Fruit fly (Drosophila melanogaster) whole organism, wandering third instar larva: ENCODE measurements around the gene CG3982.

Experiments used
- CG9705 ChIP-seq: fragments of 200-800 bp; sonication (Bioruptor generic); optimal IDR thresholded peaks from 2 replicates; lab custom pipeline; 2018; ENCODE audit warnings: missing biosample characterization, mild to moderate bottlenecking, missing genetic modification characterization
- CrebA ChIP-seq: fragments of 200-800 bp; sonication (Bioruptor generic); optimal IDR thresholded peaks from 2 replicates; lab custom pipeline; 2016; ENCODE audit warnings: missing biosample characterization, mild to moderate bottlenecking, missing genetic modification characterization, borderline replicate concordance
- Hr78 ChIP-seq: fragments of >200 bp; optimal IDR thresholded peaks from 2 replicates; lab custom pipeline; 2017; ENCODE audit warnings: missing biosample characterization, missing genetic modification characterization
- Hr83 ChIP-seq: fragments of 200-300 bp; sonication (Bioruptor generic); optimal IDR thresholded peaks from 2 replicates; lab custom pipeline; 2016; ENCODE audit warnings: missing biosample characterization, mild to moderate bottlenecking, missing genetic modification characterization, moderate library complexity; ENCODE audit not compliant: poor library complexity, severe bottlenecking
- OdsH ChIP-seq: fragments of 200-800 bp; sonication (Bioruptor generic); optimal IDR thresholded peaks from 2 replicates; lab custom pipeline; 2016; ENCODE audit warnings: missing biosample characterization, mild to moderate bottlenecking, missing genetic modification characterization
- Rel ChIP-seq, 2 experiments: fragments of 200-800 bp; sonication (Bioruptor generic) in 1 of 2; optimal IDR thresholded peaks; 2 replicates in 1 of 2; 3 replicates in 1 of 2; lab custom pipeline; 2016 to 2019; ENCODE audit warnings: mild to moderate bottlenecking in 2 of 2, missing biosample characterization in 2 of 2, missing genetic modification characterization in 2 of 2, moderate library complexity in 1 of 2
- Vsx2 ChIP-seq: fragments of 200-300, 225-300 bp; sonication (Bioruptor generic); optimal IDR thresholded peaks from 2 replicates; lab custom pipeline; 2018; ENCODE audit warnings: missing biosample characterization, missing genetic modification characterization; ENCODE audit not compliant: partially characterized antibody
- br ChIP-seq: fragments of 200-800 bp; sonication (Bioruptor generic); optimal IDR thresholded peaks from 2 replicates; lab custom pipeline; 2016; ENCODE audit warnings: missing biosample characterization, missing genetic modification characterization
- sage ChIP-seq: fragments of 200-800 bp; sonication (Bioruptor generic); optimal IDR thresholded peaks from 2 replicates; lab custom pipeline; 2016; ENCODE audit warnings: missing biosample characterization, mild to moderate bottlenecking, missing genetic modification characterization

dm6 chr3L:9462247-9462769, 45.1 kb upstream of the CG3982 start:
- no peak for TF ChIP-seq Hr78 (GFP tag; lab: Kevin White, UChicago)
- no peak for TF ChIP-seq Hr83 (GFP tag; lab: Kevin White, UChicago)
- TF ChIP-seq Rel (GFP tag; optimal IDR thresholded peaks at IDR 0.05; lab: Kevin White, UChicago): no peak
- TF ChIP-seq Rel (tag; optimal IDR thresholded peaks at IDR 0.05; lab: Kevin White, UChicago): peak; percentile 61
- peak; percentile 78 for TF ChIP-seq OdsH (GFP tag; lab: Kevin White, UChicago)
- peak; percentile 83 for TF ChIP-seq br (GFP tag; lab: Kevin White, UChicago)
- TF ChIP-seq sage: peak; percentile 82
- TF ChIP-seq CG9705 (GFP tag; lab: Kevin White, UChicago): peak; percentile 81
- no peak for TF ChIP-seq CrebA (GFP tag; lab: Kevin White, UChicago)
- TF ChIP-seq Vsx2 (GFP tag; lab: Kevin White, UChicago): no peak
